Fruit fly (Drosophila melanogaster): Measurements from ENCODE around the gene CG9743.
A peak's percentile ranks its signal among the peaks of the same experiment; 100 is the strongest.

The CG9743 gene

DNA sequence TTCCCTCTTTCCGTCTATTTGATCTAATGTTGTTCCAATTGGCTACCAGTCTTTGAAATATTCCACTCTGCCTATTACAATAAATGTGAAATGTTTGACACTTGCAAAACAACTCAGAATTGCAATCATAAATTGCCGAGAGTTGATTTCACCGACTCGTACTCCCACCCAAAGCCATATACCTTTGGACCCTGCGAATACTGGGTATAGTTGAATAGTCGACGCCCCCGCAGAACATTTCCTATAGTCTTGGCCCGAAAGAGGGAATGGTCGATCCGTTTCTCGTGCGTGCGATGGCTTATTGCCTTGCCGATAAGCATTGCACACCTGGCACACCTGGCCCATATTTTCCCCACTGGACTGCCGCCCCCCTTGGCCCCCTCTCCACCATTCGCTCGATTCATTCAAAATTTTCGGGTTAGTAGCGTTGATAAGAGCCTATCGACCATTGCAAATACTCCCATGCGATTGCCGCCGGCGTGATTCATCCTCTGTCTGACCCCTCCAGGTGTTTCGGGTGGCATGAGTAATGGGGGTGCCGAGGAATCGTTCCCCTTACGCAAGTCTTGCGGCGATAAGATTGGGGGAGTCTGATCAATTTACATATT, 2.6 kb downstream of the CG9743 start (continued):
- TF ChIP-seq CG33557 (GFP tag; optimal IDR thresholded peaks at IDR 0.05) (no peak), CG8359 (GFP tag; optimal IDR thresholded peaks at IDR 0.05; ENCODE audit: borderline replicate concordance) (no peak), NC2α (GFP tag; optimal IDR thresholded peaks at IDR 0.05) (no peak), pan (optimal IDR thresholded peaks at IDR 0.05) (no peak), pan (GFP tag; optimal IDR thresholded peaks at IDR 0.05 in 1 of 2, IDR thresholded peaks at IDR 0.05 in 1 of 2) (no peak), CG7556 (GFP tag; optimal IDR thresholded peaks at IDR 0.05) (no peak), CG5245 (GFP tag; optimal IDR thresholded peaks at IDR 0.05) (no peak), CG2199 (GFP tag; IDR thresholded peaks at IDR 0.05) (no peak), tio (GFP tag; optimal IDR thresholded peaks at IDR 0.05) (no peak), Mrtf (GFP tag; IDR thresholded peaks at IDR 0.05) (no peak), CG18599 (GFP tag; optimal IDR thresholded peaks at IDR 0.05) (peak; percentile 42), org-1 (GFP tag; optimal IDR thresholded peaks at IDR 0.05) (no peak), CG14710 (tag; optimal IDR thresholded peaks at IDR 0.05) (no peak), CG10654 (GFP tag; optimal IDR thresholded peaks at IDR 0.05) (no peak), fd64A (GFP tag; optimal IDR thresholded peaks at IDR 0.05) (no peak), CG15269 (tag; optimal IDR thresholded peaks at IDR 0.05) (peak; percentile 35), lola (GFP tag; optimal IDR thresholded peaks at IDR 0.05) (no peak), CG10209 (GFP tag; optimal IDR thresholded peaks at IDR 0.05) (peak; percentile 20), tll (GFP tag; optimal IDR thresholded peaks at IDR 0.05) (no peak), CG12104 (GFP tag; optimal IDR thresholded peaks at IDR 0.05) (no peak), Sox100B (GFP tag; optimal IDR thresholded peaks at IDR 0.05) (peak; percentile 13), CG10959 (GFP tag; IDR thresholded peaks at IDR 0.05) (no peak), Bgb (GFP tag; IDR thresholded peaks at IDR 0.05; ENCODE audit: partially characterized antibody) (no peak), dan (GFP tag; IDR thresholded peaks at IDR 0.05) (no peak), ssp (GFP tag; IDR thresholded peaks at IDR 0.05) (no peak), Lim3 (GFP tag; IDR thresholded peaks at IDR 0.05) (no peak), CG4707 (GFP tag; optimal IDR thresholded peaks at IDR 0.05) (no peak), HLH3B (GFP tag; IDR thresholded peaks at IDR 0.05) (no peak), Stat92E (GFP tag; optimal IDR thresholded peaks at IDR 0.05) (no peak), Nf-YC (tag; optimal IDR thresholded peaks at IDR 0.05) (no peak), chinmo (GFP tag; IDR thresholded peaks at IDR 0.05; ENCODE audit: partially characterized antibody) (peak; percentile 71; the same call in 2 of the 4 replicates), sr (GFP tag; IDR thresholded peaks at IDR 0.05) (peak; percentile 85), gfzf (GFP tag; optimal IDR thresholded peaks at IDR 0.05) (no peak), HHEX (GFP tag; optimal IDR thresholded peaks at IDR 0.05) (no peak), chm (GFP tag; IDR thresholded peaks at IDR 0.05) (no peak), CG18476 (GFP tag; optimal IDR thresholded peaks at IDR 0.05) (no peak), inv (GFP tag; IDR thresholded peaks at IDR 0.05; ENCODE audit: partially characterized antibody) (no peak), CG4328 (GFP tag; optimal IDR thresholded peaks at IDR 0.05) (no peak), run (tag; optimal IDR thresholded peaks at IDR 0.05) (no peak), gt (GFP tag; IDR thresholded peaks at IDR 0.05) (no peak), CG1529 (GFP tag; optimal IDR thresholded peaks at IDR 0.05) (no peak), HLH54F (GFP tag; optimal IDR thresholded peaks at IDR 0.05) (peak; percentile 44), Lhr (GFP tag; optimal IDR thresholded peaks at IDR 0.05) (no peak), bigmax (GFP tag; optimal IDR thresholded peaks at IDR 0.05) (no peak), slou (GFP tag; optimal IDR thresholded peaks at IDR 0.05) (no peak), CG15073 (GFP tag; optimal IDR thresholded peaks at IDR 0.05) (no peak), Dip3 (GFP tag; optimal IDR thresholded peaks at IDR 0.05) (peak; percentile 27), CG7963 (GFP tag; IDR thresholded peaks at IDR 0.05; ENCODE audit: partially characterized antibody) (no peak), CG31224 (GFP tag; IDR thresholded peaks at IDR 0.05) (no peak), CG1603 (tag; optimal IDR thresholded peaks at IDR 0.05) (no peak)

Measured in whole organism, embryonic.